Worm (Caenorhabditis elegans) whole organism, late embryonic: ENCODE measurements around the gene clec-199.

ENCODE experiments used
- F13H6.1 ChIP-seq: sonication (generic microtip); optimal IDR thresholded peaks from 2 replicates; lab custom pipeline; 2016; ENCODE audit warnings: missing genetic modification characterization, missing compliant biosample characterization
- K09A11.1 ChIP-seq: sonication (generic microtip); optimal IDR thresholded peaks from 2 replicates; lab custom pipeline; 2017; ENCODE audit warnings: antibody characterized with exemption, mild to moderate bottlenecking, missing genetic modification characterization, missing compliant biosample characterization; ENCODE audit not compliant: insufficient read depth
- T23F11.4 ChIP-seq: fragments of 200-800 bp; sonication (Bioruptor generic); optimal IDR thresholded peaks from 2 replicates; lab custom pipeline; 2018; ENCODE audit warnings: mild to moderate bottlenecking, missing genetic modification characterization, missing compliant biosample characterization
- ceh-9 ChIP-seq: sonication (generic microtip); optimal IDR thresholded peaks from 2 replicates; lab custom pipeline; 2016; ENCODE audit warnings: mild to moderate bottlenecking, missing genetic modification characterization, inconsistent platforms, missing compliant biosample characterization
- lin-11 ChIP-seq: fragments of 200-800 bp; sonication (Bioruptor generic); optimal IDR thresholded peaks from 2 replicates; lab custom pipeline; 2018; ENCODE audit warnings: mild to moderate bottlenecking, missing genetic modification characterization, missing compliant biosample characterization
- madf-2 ChIP-seq: sonication (generic microtip); optimal IDR thresholded peaks from 2 replicates; lab custom pipeline; 2017; ENCODE audit warnings: missing genetic modification characterization, missing compliant biosample characterization
- nhr-232 ChIP-seq: sonication (generic microtip); optimal IDR thresholded peaks from 2 replicates; lab custom pipeline; 2016; ENCODE audit warnings: missing genetic modification characterization, missing compliant biosample characterization
- ref-2 ChIP-seq: sonication (generic microtip); optimal IDR thresholded peaks from 2 replicates; lab custom pipeline; 2016; ENCODE audit warnings: missing genetic modification characterization, missing compliant biosample characterization
- sox-4 ChIP-seq: sonication (generic microtip); optimal IDR thresholded peaks from 2 replicates; lab custom pipeline; 2017; ENCODE audit warnings: mild to moderate bottlenecking, missing genetic modification characterization, inconsistent platforms, missing compliant biosample characterization
- unc-55 ChIP-seq: sonication (generic microtip); optimal IDR thresholded peaks from 2 replicates; lab custom pipeline; 2017; ENCODE audit warnings: missing biosample characterization, missing genetic modification reagents, missing genetic modification characterization

ce11 chrIV:17320445-17320844 is 31.2 kb upstream of the clec-199 start, which contains the start of gene C49C3.4:
- TF ChIP-seq unc-55 (GFP tag; lab: Kevin White, UChicago) = no peak
- no peak for TF ChIP-seq ref-2 (tag; lab: Kevin White, UChicago)
- no peak for TF ChIP-seq K09A11.1
- no peak for TF ChIP-seq ceh-9 (tag; lab: Kevin White, UChicago)
- TF ChIP-seq madf-2 (tag; lab: Kevin White, UChicago) = no peak
- TF ChIP-seq T23F11.4 (GFP tag; lab: Kevin White, UChicago) = no peak
- no peak for TF ChIP-seq lin-11 (tag; lab: Kevin White, UChicago)
- TF ChIP-seq F13H6.1 (tag; lab: Kevin White, UChicago) = no peak
- no peak for TF ChIP-seq sox-4 (tag; lab: Kevin White, UChicago)
- no peak for TF ChIP-seq nhr-232
